Fruit fly (Drosophila melanogaster): ENCODE results near the gene CG34251.
A peak's percentile ranks its signal among the peaks of the same experiment; 100 is the strongest.

- no peak for TF ChIP-seq Vsx2 (GFP tag; optimal IDR thresholded peaks at IDR 0.05; ENCODE audit: partially characterized antibody)
- TF ChIP-seq fru (GFP tag; optimal IDR thresholded peaks at IDR 0.05), result no peak
- peak; percentile 87 for TF ChIP-seq Dfd (GFP tag; optimal IDR thresholded peaks at IDR 0.05)
- no peak for TF ChIP-seq Hr78 (GFP tag; optimal IDR thresholded peaks at IDR 0.05)
- TF ChIP-seq Abd-B (GFP tag; optimal IDR thresholded peaks at IDR 0.05), result no peak
- no peak for TF ChIP-seq br (GFP tag; optimal IDR thresholded peaks at IDR 0.05)
- TF ChIP-seq tai (GFP tag; optimal IDR thresholded peaks at IDR 0.05), result no peak
- TF ChIP-seq Sp1 (GFP tag; optimal IDR thresholded peaks at IDR 0.05), result no peak
- TF ChIP-seq Mio (GFP tag; optimal IDR thresholded peaks at IDR 0.05), result no peak
Observed at dm6 chr3L:17642017-17642416, 29.4 kb upstream of the CG34251 start.

All from whole organism, wandering third instar larva.